Fruit fly (Drosophila melanogaster): ENCODE data around the gene APP-BP1.

dm6 chr3L:11119396-11119900, 21.2 kb downstream of the APP-BP1 start:
- no peak for TF ChIP-seq CG8478 (optimal IDR thresholded peaks at IDR 0.05)
- TF ChIP-seq EcR (GFP tag; optimal IDR thresholded peaks at IDR 0.05) = no peak
- no peak for TF ChIP-seq pan (optimal IDR thresholded peaks at IDR 0.05)
- no peak for TF ChIP-seq psq (optimal IDR thresholded peaks at IDR 0.05)
- no peak for TF ChIP-seq Dll (optimal IDR thresholded peaks at IDR 0.05)
- no peak for TF ChIP-seq usp (GFP tag; optimal IDR thresholded peaks at IDR 0.05)
